Fruit fly (Drosophila melanogaster): Measurements from ENCODE around the gene SPE.

The SPE gene

dm6 chr3R:23683757-23684156, 2.3 kb upstream of the SPE start, which contains the start of gene CG18754:
TSS of gene CG18754 (plus strand) at chr3R:23684057.
- no peak for TF ChIP-seq CG7839 (tag; optimal IDR thresholded peaks at IDR 0.05)
- TF ChIP-seq Gsc (GFP tag; IDR thresholded peaks at IDR 0.05): no peak
- TF ChIP-seq CG17385 (GFP tag; optimal IDR thresholded peaks at IDR 0.05): no peak
- TF ChIP-seq gfzf (GFP tag; optimal IDR thresholded peaks at IDR 0.05): no peak
- TF ChIP-seq chm (GFP tag; IDR thresholded peaks at IDR 0.05): no peak
- no peak for TF ChIP-seq CHES-1-like (GFP tag; optimal IDR thresholded peaks at IDR 0.05)
- TF ChIP-seq Dll (GFP tag; IDR thresholded peaks at IDR 0.05; ENCODE audit: partially characterized antibody): no peak
- no peak for TF ChIP-seq CG6765 (GFP tag; optimal IDR thresholded peaks at IDR 0.05)
- TF ChIP-seq Xbp1 (GFP tag; optimal IDR thresholded peaks at IDR 0.05): no peak
- no peak for TF ChIP-seq gro (GFP tag; optimal IDR thresholded peaks at IDR 0.05)
- TF ChIP-seq CG34376 (GFP tag; optimal IDR thresholded peaks at IDR 0.05): no peak
- no peak for TF ChIP-seq CG4360 (GFP tag; IDR thresholded peaks at IDR 0.05)
- no peak for TF ChIP-seq HLH54F (GFP tag; optimal IDR thresholded peaks at IDR 0.05)
- TF ChIP-seq Ssrp (tag; optimal IDR thresholded peaks at IDR 0.05): no peak
- TF ChIP-seq CG1792 (GFP tag; optimal IDR thresholded peaks at IDR 0.05): no peak
- no peak for TF ChIP-seq Blimp-1 (GFP tag; optimal IDR thresholded peaks at IDR 0.05)
- no peak for TF ChIP-seq klu (GFP tag; IDR thresholded peaks at IDR 0.05)
- TF ChIP-seq sqz (GFP tag; optimal IDR thresholded peaks at IDR 0.05): no peak

- TF ChIP-seq Ets65A (GFP tag): peak; percentile 70
- no peak for TF ChIP-seq CG2202 (tag; optimal IDR thresholded peaks at IDR 0.05)
These were observed 869 bp downstream of the SPE start for dm6 chr3R:23686924-23687323.

dm6 chr3R:23694579-23695033, 8.6 kb downstream of the SPE start, which contains the start of gene CG10254:
TSS of gene CG10254 (minus strand) at chr3R:23694983.
- TF ChIP-seq pzg (GFP tag; optimal IDR thresholded peaks at IDR 0.05): peak; percentile 59
- TF ChIP-seq CG9797 (GFP tag; optimal IDR thresholded peaks at IDR 0.05): peak; percentile 34
- TF ChIP-seq row (GFP tag; IDR thresholded peaks at IDR 0.05): no peak
- peak; percentile 83 for TF ChIP-seq Dp (GFP tag; optimal IDR thresholded peaks at IDR 0.05)
- peak; percentile 73 for TF ChIP-seq CTCF (GFP tag; optimal IDR thresholded peaks at IDR 0.05)
- peak; percentile 57 for TF ChIP-seq Myb (GFP tag; optimal IDR thresholded peaks at IDR 0.05)
- TF ChIP-seq stwl (tag; optimal IDR thresholded peaks at IDR 0.05): peak; percentile 38
- peak; percentile 64; the same call in 1 of the 2 replicates for TF ChIP-seq onecut (GFP tag; IDR thresholded peaks at IDR 0.05)
- peak; percentile 50 for TF ChIP-seq CG3995 (GFP tag; optimal IDR thresholded peaks at IDR 0.05)
- peak; percentile 28 for TF ChIP-seq phol (tag; optimal IDR thresholded peaks at IDR 0.05)
- no peak for TF ChIP-seq B-H2 (GFP tag; optimal IDR thresholded peaks at IDR 0.05)
- no peak for TF ChIP-seq CG1647 (GFP tag; optimal IDR thresholded peaks at IDR 0.05)
- TF ChIP-seq MBD-R2 (GFP tag; IDR thresholded peaks at IDR 0.05): peak; percentile 48
- peak; percentile 95 for TF ChIP-seq grn (GFP tag; optimal IDR thresholded peaks at IDR 0.05)
- no peak for TF ChIP-seq hkb (optimal IDR thresholded peaks at IDR 0.05)
- no peak for TF ChIP-seq hkb (GFP tag; IDR thresholded peaks at IDR 0.05)
- TF ChIP-seq CG2116 (GFP tag; optimal IDR thresholded peaks at IDR 0.05): peak; percentile 2
- TF ChIP-seq E2f2 (GFP tag; IDR thresholded peaks at IDR 0.05): peak; percentile 90
- peak; percentile 7 for TF ChIP-seq Ets97D (GFP tag; optimal IDR thresholded peaks at IDR 0.05)
- no peak for TF ChIP-seq CG2678 (tag; optimal IDR thresholded peaks at IDR 0.05)
- TF ChIP-seq peb (GFP tag; IDR thresholded peaks at IDR 0.05): no peak
- TF ChIP-seq trem (tag; optimal IDR thresholded peaks at IDR 0.05): peak; percentile 21
- no peak for TF ChIP-seq Pdp1 (GFP tag; optimal IDR thresholded peaks at IDR 0.05)
- no peak for TF ChIP-seq CG30431 (GFP tag; optimal IDR thresholded peaks at IDR 0.05)
- peak; percentile 55 for TF ChIP-seq bigmax (GFP tag; optimal IDR thresholded peaks at IDR 0.05)
- no peak for TF ChIP-seq CG4328 (GFP tag; optimal IDR thresholded peaks at IDR 0.05)
- TF ChIP-seq Gug (GFP tag; IDR thresholded peaks at IDR 0.05): no peak
- TF ChIP-seq CG12299 (tag; optimal IDR thresholded peaks at IDR 0.05): peak; percentile 7
- TF ChIP-seq BEAF-32 (GFP tag; optimal IDR thresholded peaks at IDR 0.05): peak; percentile 18
- peak; percentile 52 for TF ChIP-seq CG4617 (GFP tag; optimal IDR thresholded peaks at IDR 0.05; ENCODE audit: borderline replicate concordance)
